Fruit fly (Drosophila melanogaster) whole organism, embryonic: ENCODE measurements around the gene Prosalpha6.

Experiments
- CG10462 ChIP-seq: fragments of 200-800 bp; sonication (Bioruptor generic); optimal IDR thresholded peaks from 2 replicates; lab custom pipeline; 2016; ENCODE audit warnings: missing biosample characterization, missing genetic modification characterization
- CG10654 ChIP-seq: fragments of 200-800 bp; sonication (Bioruptor generic); optimal IDR thresholded peaks from 2 replicates; lab custom pipeline; 2016; ENCODE audit warnings: missing biosample characterization, missing genetic modification characterization
- CG11398 ChIP-seq: fragments of 200-800 bp; sonication (Bioruptor generic); optimal IDR thresholded peaks from 2 replicates; lab custom pipeline; 2016; ENCODE audit warnings: missing biosample characterization, missing genetic modification characterization
- CG12219 ChIP-seq: fragments of 200-800 bp; sonication (Bioruptor generic); optimal IDR thresholded peaks from 3 replicates; lab custom pipeline; 2018; ENCODE audit warnings: missing biosample characterization, mild to moderate bottlenecking, missing genetic modification characterization
- CG12659 ChIP-seq: fragments of 200-800 bp; sonication (Bioruptor generic); optimal IDR thresholded peaks from 3 replicates; lab custom pipeline; 2017; ENCODE audit warnings: mild to moderate bottlenecking, missing biosample characterization, missing genetic modification reagents, missing genetic modification characterization
- CG14014 ChIP-seq: fragments of 200-800 bp; sonication (Bioruptor generic); IDR thresholded peaks from 2 replicates; pipeline ENCODE4 v1.3.6; 2022; ENCODE audit warnings: missing biosample characterization, missing genetic modification characterization
- CG14860 ChIP-seq: fragments of 200-800 bp; sonication (Bioruptor generic); IDR thresholded peaks from 3 replicates; pipeline ENCODE4 v1.3.6; 2022; ENCODE audit warnings: missing biosample characterization, missing genetic modification characterization; ENCODE audit not compliant: partially characterized antibody
- CG15011 ChIP-seq: fragments of 200-800 bp; sonication (Bioruptor generic); optimal IDR thresholded peaks from 3 replicates; lab custom pipeline; 2018; ENCODE audit warnings: missing biosample characterization, mild to moderate bottlenecking, missing genetic modification characterization
- CG17361 ChIP-seq: fragments of 200-800 bp; sonication (Bioruptor generic); IDR thresholded peaks from 3 replicates; pipeline ENCODE4 v1.3.6; 2022; ENCODE audit warnings: missing biosample characterization, missing genetic modification characterization
- CG17829 ChIP-seq: fragments of 200-800 bp; optimal IDR thresholded peaks from 2 replicates; lab custom pipeline; 2019; ENCODE audit warnings: missing biosample characterization, mild to moderate bottlenecking, missing genetic modification characterization, moderate library complexity
- CG17912 ChIP-seq: fragments of 200-800 bp; sonication (Bioruptor generic); optimal IDR thresholded peaks from 2 replicates; lab custom pipeline; 2018; ENCODE audit warnings: missing biosample characterization, mild to moderate bottlenecking, missing genetic modification characterization
- CG18262 ChIP-seq: fragments of 200-800 bp; optimal IDR thresholded peaks from 3 replicates; lab custom pipeline; 2019; ENCODE audit warnings: missing biosample characterization, mild to moderate bottlenecking, missing genetic modification characterization, moderate library complexity
- CG18476 ChIP-seq: fragments of 200-800 bp; sonication (Bioruptor generic); optimal IDR thresholded peaks from 2 replicates; lab custom pipeline; 2016; ENCODE audit warnings: missing biosample characterization, mild to moderate bottlenecking, missing genetic modification characterization
- CG2116 ChIP-seq: fragments of 200-800 bp; sonication (Bioruptor generic); optimal IDR thresholded peaks from 3 replicates; lab custom pipeline; 2018; ENCODE audit warnings: missing biosample characterization, mild to moderate bottlenecking, missing genetic modification characterization
- CG2712 ChIP-seq: fragments of 200-800 bp; optimal IDR thresholded peaks from 3 replicates; lab custom pipeline; 2019; ENCODE audit warnings: missing biosample characterization, mild to moderate bottlenecking, missing genetic modification characterization, moderate library complexity
- CG30020 ChIP-seq: fragments of 200-800 bp; optimal IDR thresholded peaks from 2 replicates; lab custom pipeline; 2019; ENCODE audit warnings: missing biosample characterization, mild to moderate bottlenecking, missing genetic modification characterization, moderate library complexity
- CG3407 ChIP-seq: fragments of 200-800 bp; sonication (Bioruptor generic); optimal IDR thresholded peaks from 2 replicates; lab custom pipeline; 2018; ENCODE audit warnings: missing biosample characterization, mild to moderate bottlenecking, missing genetic modification characterization
- CG4730 ChIP-seq: fragments of 200-800 bp; sonication (Bioruptor generic); IDR thresholded peaks from 2 replicates; pipeline ENCODE4 v1.3.6; 2022; ENCODE audit warnings: missing biosample characterization, missing genetic modification characterization
- CG5953 ChIP-seq: fragments of 200-800 bp; sonication (Bioruptor generic); IDR thresholded peaks from 2 replicates; pipeline ENCODE4 v1.3.6; 2022; ENCODE audit warnings: missing biosample characterization, missing genetic modification characterization
- CG6683 ChIP-seq: fragments of 200-800 bp; sonication (Bioruptor generic); optimal IDR thresholded peaks from 2 replicates; lab custom pipeline; 2017; ENCODE audit warnings: missing biosample characterization, mild to moderate bottlenecking, missing genetic modification characterization, missing genetic modification reagents
- CG7786 ChIP-seq: fragments of 200-800 bp; sonication (Bioruptor generic); optimal IDR thresholded peaks from 2 replicates; lab custom pipeline; 2016; ENCODE audit warnings: missing biosample characterization, missing genetic modification characterization
- CG7839 ChIP-seq: fragments of 200-800 bp; sonication (Bioruptor generic); optimal IDR thresholded peaks from 3 replicates; lab custom pipeline; 2018; ENCODE audit warnings: missing biosample characterization, mild to moderate bottlenecking, missing genetic modification characterization, moderate library complexity
- CG9727 ChIP-seq: fragments of 200-800 bp; sonication (Bioruptor generic); optimal IDR thresholded peaks from 3 replicates; lab custom pipeline; 2017; ENCODE audit warnings: missing biosample characterization, mild to moderate bottlenecking, missing genetic modification characterization
- CkIIα-i1 ChIP-seq: fragments of 200-800 bp; sonication (Bioruptor generic); IDR thresholded peaks from 2 replicates; pipeline ENCODE4 v1.3.6; 2022; ENCODE audit warnings: missing biosample characterization, missing genetic modification characterization
- D19B ChIP-seq: fragments of 200-800 bp; sonication (Bioruptor generic); optimal IDR thresholded peaks from 2 replicates; lab custom pipeline; 2017; ENCODE audit warnings: missing biosample characterization, mild to moderate bottlenecking, missing genetic modification characterization
- Doc3 ChIP-seq: fragments of 200-800 bp; sonication (Bioruptor generic); IDR thresholded peaks from 3 replicates; pipeline ENCODE4 v1.3.6; 2022; ENCODE audit warnings: missing biosample characterization, missing genetic modification characterization; ENCODE audit not compliant: partially characterized antibody
- Ets65A ChIP-seq: fragments of 200-800 bp; sonication (Bioruptor generic); peaks from one replicate; lab custom pipeline; 2016; ENCODE audit warnings: missing biosample characterization, missing genetic modification characterization
- Fer1 ChIP-seq: fragments of 200-800 bp; sonication (Bioruptor generic); optimal IDR thresholded peaks from 2 replicates; lab custom pipeline; 2017; ENCODE audit warnings: missing biosample characterization, mild to moderate bottlenecking, missing genetic modification characterization
- H2.0 ChIP-seq: fragments of 200-800 bp; sonication (Bioruptor generic); IDR thresholded peaks from 2 replicates; pipeline ENCODE4 v1.3.6; 2022; ENCODE audit warnings: missing biosample characterization, missing genetic modification characterization
- HLH4C ChIP-seq: fragments of 200-800 bp; sonication (Bioruptor generic); IDR thresholded peaks from 3 replicates; pipeline ENCODE4 v1.3.6; 2022; ENCODE audit warnings: missing biosample characterization, missing genetic modification characterization; ENCODE audit not compliant: partially characterized antibody
- Max ChIP-seq: fragments of 200-800 bp; sonication (Bioruptor generic); optimal IDR thresholded peaks from 2 replicates; lab custom pipeline; 2016; ENCODE audit warnings: missing biosample characterization, mild to moderate bottlenecking, missing genetic modification characterization
- NK7.1 ChIP-seq: fragments of 200-800 bp; sonication (Bioruptor generic); optimal IDR thresholded peaks from 3 replicates; lab custom pipeline; 2016; ENCODE audit warnings: missing biosample characterization, missing genetic modification characterization
- Opbp ChIP-seq: fragments of 200-800 bp; sonication (Bioruptor generic); IDR thresholded peaks from 3 replicates; pipeline ENCODE4 v1.3.6; 2022; ENCODE audit warnings: missing biosample characterization, missing genetic modification characterization; ENCODE audit not compliant: partially characterized antibody
- Pdp1 ChIP-seq, 2 experiments: fragments of 200-800 bp; sonication (Bioruptor generic); optimal IDR thresholded peaks; 3 replicates each; lab custom pipeline; 2016; ENCODE audit warnings: missing biosample characterization in 2 of 2, missing genetic modification characterization in 2 of 2, mild to moderate bottlenecking in 1 of 2, moderate library complexity in 1 of 2
- Sin3A ChIP-seq: fragments of >200 bp; optimal IDR thresholded peaks from 2 replicates; lab custom pipeline; 2018
- Sry-δ ChIP-seq: fragments of 200-800 bp; sonication (Bioruptor generic); optimal IDR thresholded peaks from 2 replicates; lab custom pipeline; 2016; ENCODE audit warnings: missing biosample characterization, missing genetic modification characterization
- Taf1 ChIP-seq: fragments of 200-800 bp; sonication (Bioruptor generic); IDR thresholded peaks from 2 replicates; pipeline ENCODE4 v1.3.6; 2022; ENCODE audit warnings: missing biosample characterization, missing genetic modification characterization
- Xbp1 ChIP-seq: fragments of 200-800 bp; sonication (Bioruptor generic); optimal IDR thresholded peaks from 3 replicates; lab custom pipeline; 2016; ENCODE audit warnings: missing biosample characterization, mild to moderate bottlenecking, missing genetic modification characterization
- amos ChIP-seq: fragments of 200-800 bp; sonication (Bioruptor generic); IDR thresholded peaks from 2 replicates; pipeline ENCODE4 v1.3.6; 2022; ENCODE audit warnings: missing biosample characterization, missing genetic modification characterization; ENCODE audit not compliant: partially characterized antibody
- croc ChIP-seq: fragments of 200-800 bp; sonication (Bioruptor generic); conservative IDR thresholded peaks from 3 replicates; pipeline ENCODE4 v1.3.6; 2022; ENCODE audit warnings: missing biosample characterization, missing genetic modification characterization
- dimm ChIP-seq: fragments of 200-800 bp; sonication (Bioruptor generic); IDR thresholded peaks from 2 replicates; pipeline ENCODE4 v1.3.6; 2022; ENCODE audit warnings: missing biosample characterization, missing genetic modification characterization
- eve ChIP-seq, 2 experiments: fragments of >200 bp; optimal IDR thresholded peaks; 2 replicates each; lab custom pipeline; 2017; ENCODE audit warnings: missing biosample characterization in 2 of 2, missing genetic modification characterization in 2 of 2
- klu ChIP-seq: fragments of 200-800 bp; sonication (Bioruptor generic); IDR thresholded peaks from 2 replicates; pipeline ENCODE4 v1.3.6; 2022; ENCODE audit warnings: missing biosample characterization, missing genetic modification characterization
- nau ChIP-seq: fragments of 200-800 bp; sonication (Bioruptor generic); optimal IDR thresholded peaks from 3 replicates; lab custom pipeline; 2017; ENCODE audit warnings: missing biosample characterization, mild to moderate bottlenecking, missing genetic modification characterization, missing genetic modification reagents
- nmo ChIP-seq: fragments of 200-800 bp; sonication (Bioruptor generic); optimal IDR thresholded peaks from 2 replicates; lab custom pipeline; 2018; ENCODE audit warnings: missing biosample characterization, mild to moderate bottlenecking, missing genetic modification characterization, moderate library complexity
- phol ChIP-seq: fragments of 200-800 bp; sonication (Bioruptor generic); optimal IDR thresholded peaks from 3 replicates; lab custom pipeline; 2018; ENCODE audit warnings: missing biosample characterization, mild to moderate bottlenecking, missing genetic modification characterization, moderate library complexity
- so ChIP-seq: fragments of 200-800 bp; sonication (Bioruptor generic); IDR thresholded peaks from 3 replicates; pipeline ENCODE4 v1.3.6; 2022; ENCODE audit warnings: missing biosample characterization, missing genetic modification characterization
- ssp ChIP-seq: fragments of 200-800 bp; sonication (Bioruptor generic); IDR thresholded peaks from 2 replicates; pipeline ENCODE4 v1.3.6; 2022; ENCODE audit warnings: missing biosample characterization, missing genetic modification characterization
- toy ChIP-seq: fragments of 200-800 bp; sonication (Bioruptor generic); IDR thresholded peaks from 2 replicates; pipeline ENCODE4 v1.3.6; 2022; ENCODE audit warnings: missing biosample characterization, missing genetic modification characterization

Gene Prosalpha6

DNA sequence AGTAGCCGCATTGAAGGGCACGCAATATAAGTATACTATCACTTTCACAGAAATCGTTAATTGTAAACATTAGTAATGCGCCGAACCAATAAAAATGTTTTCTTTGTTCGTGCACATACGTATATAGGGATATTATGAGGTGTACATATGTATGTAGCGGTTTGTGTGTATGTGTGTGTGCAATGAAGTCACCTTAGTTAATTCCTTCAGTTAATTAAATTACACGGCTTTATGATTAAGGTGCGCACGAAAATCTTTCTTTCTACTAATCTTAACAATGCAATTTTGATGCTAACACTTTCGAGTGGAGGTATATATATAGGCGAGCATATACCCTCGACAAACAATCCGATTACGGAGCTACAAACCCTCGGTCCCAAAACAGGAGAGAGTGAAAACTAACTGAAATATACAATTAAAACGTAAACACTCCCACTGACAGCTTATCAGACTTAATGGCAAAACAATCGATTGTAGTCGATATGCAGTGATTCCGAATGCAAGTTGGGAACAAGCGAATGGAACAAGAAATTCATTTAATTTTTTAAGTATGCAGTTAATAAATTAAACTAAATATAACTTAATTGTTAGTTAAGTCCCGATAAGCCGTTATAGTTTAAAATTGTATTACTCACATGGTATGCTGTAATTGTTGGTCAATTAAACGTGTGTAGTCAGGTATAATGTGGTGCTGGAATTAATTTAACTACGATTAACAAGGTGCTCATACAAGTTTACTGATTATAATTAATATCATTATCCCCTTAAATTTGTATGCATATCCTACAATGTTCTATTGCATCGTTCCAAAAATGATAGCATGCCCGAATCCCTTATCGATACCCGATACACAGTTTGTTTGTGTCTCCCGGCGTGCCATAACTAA is at the start of gene Prosalpha6, which contains the start of gene Npc1a (continued):
- TF ChIP-seq CG18262 (tag; lab: Kevin White, UChicago), result peak; percentile 32
- TF ChIP-seq CG17829 (tag; lab: Kevin White, UChicago), result peak; percentile 31
- TF ChIP-seq Ets65A (GFP tag; lab: Kevin White, UChicago), result peak; percentile 92
- TF ChIP-seq CG12659, result peak; percentile 63
- TF ChIP-seq Xbp1 (GFP tag; lab: Kevin White, UChicago), result peak; percentile 15
- TF ChIP-seq amos (GFP tag; lab: Robert Waterston, UW), result peak; percentile 78; the same call in 1 of the 2 replicates
- no peak for TF ChIP-seq CG3407 (GFP tag; lab: Kevin White, UChicago)
- TF ChIP-seq nmo (GFP tag; lab: Kevin White, UChicago), result peak; percentile 72
- TF ChIP-seq Opbp (GFP tag; lab: Robert Waterston, UW), result peak; percentile 77; the same call in 2 of the 3 replicates
- peak; percentile 78 for TF ChIP-seq CG2116 (GFP tag; lab: Kevin White, UChicago)
- peak; percentile 50; the same call in 1 of the 3 replicates for TF ChIP-seq CG14860 (GFP tag; lab: Robert Waterston, UW)
- no peak for TF ChIP-seq toy
- no peak for TF ChIP-seq CG5953
- TF ChIP-seq CG4730 (GFP tag; lab: Robert Waterston, UW), result no peak
- peak; percentile 39; the same call in 1 of the 3 replicates for TF ChIP-seq so
- peak; percentile 43 for TF ChIP-seq Max
- no peak for TF ChIP-seq CkIIα-i1
- 0 out of 3 replicates have a peak, but pooled peaks have one; percentile 28 for TF ChIP-seq Doc3 (GFP tag; lab: Robert Waterston, UW)
- TF ChIP-seq CG6683 (GFP tag; lab: Kevin White, UChicago), result no peak
- peak; percentile 9 to 40 for TF ChIP-seq Pdp1 (GFP tag; optimal IDR thresholded peaks at IDR 0.05; lab: Kevin White, UChicago)
- TF ChIP-seq CG10462, result no peak
- no peak for TF ChIP-seq CG12219 (GFP tag; lab: Kevin White, UChicago)
- no peak for TF ChIP-seq eve (GFP tag; optimal IDR thresholded peaks at IDR 0.05; lab: Kevin White, UChicago)
- peak; percentile 7 for TF ChIP-seq CG18476 (GFP tag; lab: Kevin White, UChicago)
- peak; percentile 66; the same call in 2 of the 3 replicates for TF ChIP-seq HLH4C (GFP tag; lab: Robert Waterston, UW)
- TF ChIP-seq croc, result no peak
- TF ChIP-seq CG7839 (tag; lab: Kevin White, UChicago), result no peak
- TF ChIP-seq ssp (GFP tag; lab: Robert Waterston, UW), result peak; percentile 68
- TF ChIP-seq nau (GFP tag; lab: Kevin White, UChicago), result no peak
- TF ChIP-seq CG9727, result peak; percentile 12
- TF ChIP-seq CG15011 (GFP tag; lab: Kevin White, UChicago), result no peak
- TF ChIP-seq Fer1, result peak; percentile 5
- TF ChIP-seq CG17361 (GFP tag; lab: Robert Waterston, UW), result peak; percentile 68; the same call in 1 of the 3 replicates
- TF ChIP-seq CG2712 (tag; lab: Kevin White, UChicago), result peak; percentile 51
- TF ChIP-seq NK7.1, result no peak
- TF ChIP-seq klu (GFP tag; lab: Robert Waterston, UW), result no peak
- peak; percentile 99 for TF ChIP-seq CG30020 (tag; lab: Kevin White, UChicago)
- TF ChIP-seq CG17912, result no peak
- TF ChIP-seq D19B (GFP tag; lab: Kevin White, UChicago), result peak; percentile 11
- TF ChIP-seq CG14014 (GFP tag; lab: Robert Waterston, UW), result no peak
- no peak for TF ChIP-seq dimm (GFP tag; lab: Robert Waterston, UW)
- peak; percentile 47 for TF ChIP-seq Sin3A (lab: Kevin White, UChicago)
- no peak for TF ChIP-seq CG11398 (GFP tag; lab: Kevin White, UChicago)
- TF ChIP-seq CG10654, result no peak
- peak; percentile 61 for TF ChIP-seq phol (tag; lab: Kevin White, UChicago)
- no peak for TF ChIP-seq CG7786 (GFP tag; lab: Kevin White, UChicago)
- no peak for TF ChIP-seq Taf1 (GFP tag; lab: Robert Waterston, UW)
- TF ChIP-seq H2.0, result no peak
- TF ChIP-seq Sry-δ, result peak; percentile 91
